Worm (Caenorhabditis elegans) whole organism, L1 larva: ENCODE measurements around the gene dhps-1.

Experiments
- aly-2 ChIP-seq: fragments of 150-350 bp; optimal IDR thresholded peaks from 2 replicates; lab custom pipeline; 2014; ENCODE audit warnings: missing biosample characterization, missing genetic modification characterization
- ama-1 ChIP-seq: fragments of 150-350 bp; optimal IDR thresholded peaks from 2 replicates; lab custom pipeline; 2014
- ceh-82 ChIP-seq, 3 experiments: fragments of 150-350 bp in 1 of 3; sonication (generic microtip) in 2 of 3; optimal IDR thresholded peaks; 2 replicates each; lab custom pipeline; 2014 to 2017; ENCODE audit warnings: missing biosample characterization in 3 of 3, missing genetic modification characterization in 3 of 3
- elt-2 ChIP-seq: sonication (generic microtip); optimal IDR thresholded peaks from 2 replicates; lab custom pipeline; 2016; ENCODE audit warnings: missing genetic modification characterization, mild to moderate bottlenecking, inconsistent platforms, missing compliant biosample characterization, missing genetic modification reagents
- elt-3 ChIP-seq, 6 experiments: fragments of 150-350 bp in 1 of 6; sonication (generic microtip); optimal IDR thresholded peaks; 2 replicates each; lab custom pipeline; 2017 to 2018; ENCODE audit warnings: missing biosample characterization in 6 of 6, missing genetic modification characterization in 6 of 6, inconsistent platforms in 1 of 6
- fkh-10 ChIP-seq: sonication (generic microtip); optimal IDR thresholded peaks from 2 replicates; lab custom pipeline; 2017; ENCODE audit warnings: missing biosample characterization, missing genetic modification reagents, missing genetic modification characterization
- lin-39 ChIP-seq: fragments of 150-350 bp; optimal IDR thresholded peaks from 2 replicates; lab custom pipeline; 2014; ENCODE audit warnings: missing biosample characterization, missing genetic modification reagents, missing genetic modification characterization
- lsy-2 ChIP-seq, 2 experiments: fragments of 150-350 bp; optimal IDR thresholded peaks; 2 replicates each; lab custom pipeline; 2014; ENCODE audit warnings: missing biosample characterization in 2 of 2, missing genetic modification characterization in 2 of 2
- nhr-11 ChIP-seq: fragments of 150-350 bp; optimal IDR thresholded peaks from 2 replicates; lab custom pipeline; 2014; ENCODE audit warnings: missing biosample characterization, missing genetic modification characterization
- nhr-77 ChIP-seq: fragments of 150-350 bp; optimal IDR thresholded peaks from 2 replicates; lab custom pipeline; 2014; ENCODE audit warnings: missing biosample characterization, missing genetic modification characterization
- unc-130 ChIP-seq: fragments of 150-350 bp; optimal IDR thresholded peaks from 2 replicates; lab custom pipeline; 2017; ENCODE audit warnings: missing biosample characterization, missing genetic modification characterization, inconsistent platforms
- ztf-4 ChIP-seq: fragments of 150-350 bp; optimal IDR thresholded peaks from 2 replicates; lab custom pipeline; 2014; ENCODE audit warnings: missing biosample characterization, missing genetic modification characterization

ce11 chrII:11976727-11977259 is 16.0 kb upstream of the dhps-1 start:
- no peak for TF ChIP-seq nhr-11
- no peak for TF ChIP-seq nhr-77 (tag; lab: Kevin White, UChicago)
- no peak for TF ChIP-seq elt-3 (tag; optimal IDR thresholded peaks at IDR 0.05; lab: Kevin White, UChicago)
- TF ChIP-seq elt-2 (tag; lab: Kevin White, UChicago): no peak
- TF ChIP-seq aly-2: no peak
- TF ChIP-seq ama-1 (lab: Kevin White, UChicago): peak; percentile 53
- TF ChIP-seq unc-130 (tag; lab: Kevin White, UChicago): no peak
- TF ChIP-seq lsy-2 (tag; optimal IDR thresholded peaks at IDR 0.05; lab: Kevin White, UChicago): no peak
- no peak for TF ChIP-seq ztf-4 (tag; lab: Kevin White, UChicago)
- no peak for TF ChIP-seq lin-39 (tag; lab: Kevin White, UChicago)
- no peak for TF ChIP-seq fkh-10 (GFP tag; lab: Kevin White, UChicago)
- peak in 1 of 3 experiments; percentile 7 for TF ChIP-seq ceh-82 (tag; optimal IDR thresholded peaks at IDR 0.05; lab: Kevin White, UChicago)
